Fruit fly (Drosophila melanogaster) whole organism, embryonic: Measurements from ENCODE around the gene nAChRalpha5.
A peak's percentile ranks its signal among the peaks of the same experiment; 100 is the strongest.

Source experiments
- Awh ChIP-seq: fragments of 200-800 bp; sonication (Bioruptor generic); IDR thresholded peaks from 2 replicates; pipeline ENCODE4, ENCODE4 v1.3.6; 2022; ENCODE audit warnings: missing biosample characterization, missing genetic modification characterization
- B-H1 ChIP-seq: fragments of 200-800 bp; sonication (Bioruptor generic); IDR thresholded peaks from 3 replicates; pipeline ENCODE4 v1.3.6; 2022; ENCODE audit warnings: missing biosample characterization, missing genetic modification characterization
- B-H2 ChIP-seq: fragments of 200-800 bp; sonication (Bioruptor generic); optimal IDR thresholded peaks from 2 replicates; lab custom pipeline; 2018; ENCODE audit warnings: missing biosample characterization, mild to moderate bottlenecking, missing genetic modification characterization
- BEAF-32 ChIP-seq: fragments of 200-800 bp; sonication (Bioruptor generic); optimal IDR thresholded peaks from 3 replicates; lab custom pipeline; 2017; ENCODE audit warnings: missing biosample characterization, missing genetic modification characterization, mild to moderate bottlenecking, moderate library complexity, missing genetic modification reagents
- Bdp1 ChIP-seq: fragments of 200-800 bp; sonication (Bioruptor generic); optimal IDR thresholded peaks from 3 replicates; lab custom pipeline; 2016; ENCODE audit warnings: missing biosample characterization, missing genetic modification characterization
- CG10147 ChIP-seq: fragments of 200-800 bp; sonication (Bioruptor generic); optimal IDR thresholded peaks from 2 replicates; lab custom pipeline; 2019; ENCODE audit warnings: missing biosample characterization, mild to moderate bottlenecking, missing genetic modification characterization, moderate library complexity
- CG10543 ChIP-seq: fragments of 200-800 bp; sonication (Bioruptor generic); optimal IDR thresholded peaks from 3 replicates; lab custom pipeline; 2017; ENCODE audit warnings: missing biosample characterization, mild to moderate bottlenecking, missing genetic modification characterization, moderate library complexity
- CG13287 ChIP-seq: fragments of 200-800 bp; sonication (Bioruptor generic); IDR thresholded peaks from 2 replicates; pipeline ENCODE4 v1.3.6; 2022; ENCODE audit warnings: missing biosample characterization, missing genetic modification characterization; ENCODE audit not compliant: partially characterized antibody
- CG15696 ChIP-seq: fragments of 200-800 bp; sonication (Bioruptor generic); optimal IDR thresholded peaks from 2 replicates; lab custom pipeline; 2019; ENCODE audit warnings: missing biosample characterization, mild to moderate bottlenecking, missing genetic modification characterization, moderate library complexity
- CG43689 ChIP-seq: fragments of 200-800 bp; sonication (Bioruptor generic); IDR thresholded peaks from 2 replicates; pipeline ENCODE4 v1.3.6; 2022; ENCODE audit warnings: missing biosample characterization, missing genetic modification characterization
- CG4404 ChIP-seq: fragments of 200-800 bp; sonication (Bioruptor generic); IDR thresholded peaks from 2 replicates; pipeline ENCODE4 v1.3.6; 2022; ENCODE audit warnings: missing biosample characterization, missing genetic modification characterization
- CG5953 ChIP-seq: fragments of 200-800 bp; sonication (Bioruptor generic); IDR thresholded peaks from 2 replicates; pipeline ENCODE4 v1.3.6; 2022; ENCODE audit warnings: missing biosample characterization, missing genetic modification characterization
- CG7928 ChIP-seq: fragments of 200-800 bp; sonication (Bioruptor generic); optimal IDR thresholded peaks from 2 replicates; lab custom pipeline; 2017; ENCODE audit warnings: missing biosample characterization, mild to moderate bottlenecking, missing genetic modification characterization
- CG8388 ChIP-seq: fragments of 200-800 bp; sonication (Bioruptor generic); optimal IDR thresholded peaks from 2 replicates; lab custom pipeline; 2019; ENCODE audit warnings: missing biosample characterization, mild to moderate bottlenecking, missing genetic modification characterization, moderate library complexity
- CoRest ChIP-seq: fragments of 200-800 bp; sonication (Bioruptor generic); optimal IDR thresholded peaks from 3 replicates; lab custom pipeline; 2018; ENCODE audit warnings: missing biosample characterization, mild to moderate bottlenecking, missing genetic modification characterization, moderate library complexity
- D19B ChIP-seq: fragments of 200-800 bp; sonication (Bioruptor generic); optimal IDR thresholded peaks from 2 replicates; lab custom pipeline; 2017; ENCODE audit warnings: missing biosample characterization, mild to moderate bottlenecking, missing genetic modification characterization
- Dad ChIP-seq: fragments of 200-800 bp; sonication (Bioruptor generic); optimal IDR thresholded peaks from 3 replicates; lab custom pipeline; 2016; ENCODE audit warnings: missing biosample characterization, missing genetic modification characterization
- Dp ChIP-seq: fragments of 200-800 bp; sonication (Bioruptor generic); optimal IDR thresholded peaks from 2 replicates; lab custom pipeline; 2018; ENCODE audit warnings: missing biosample characterization, mild to moderate bottlenecking, missing genetic modification characterization, moderate library complexity
- HLH54F ChIP-seq: fragments of 200-800 bp; sonication (Bioruptor generic); optimal IDR thresholded peaks from 3 replicates; lab custom pipeline; 2016; ENCODE audit warnings: missing biosample characterization, missing genetic modification characterization
- Hr39 ChIP-seq: fragments of >200 bp; optimal IDR thresholded peaks from 2 replicates; lab custom pipeline; 2017
- MESR4 ChIP-seq: fragments of 200-800 bp; sonication (Bioruptor generic); optimal IDR thresholded peaks from 2 replicates; lab custom pipeline; 2018; ENCODE audit warnings: missing biosample characterization, mild to moderate bottlenecking, missing genetic modification characterization, moderate library complexity
- Pdp1 ChIP-seq, 2 experiments: fragments of 200-800 bp; sonication (Bioruptor generic); optimal IDR thresholded peaks; 3 replicates each; lab custom pipeline; 2016; ENCODE audit warnings: missing biosample characterization in 2 of 2, missing genetic modification characterization in 2 of 2, mild to moderate bottlenecking in 1 of 2, moderate library complexity in 1 of 2
- Scr ChIP-seq: fragments of 200-800 bp; sonication (Bioruptor generic); IDR thresholded peaks from 2 replicates; pipeline ENCODE4 v1.3.6; 2022; ENCODE audit warnings: missing biosample characterization, missing genetic modification characterization; ENCODE audit not compliant: partially characterized antibody
- Sin3A ChIP-seq: fragments of >200 bp; optimal IDR thresholded peaks from 2 replicates; lab custom pipeline; 2018
- Taf1 ChIP-seq: fragments of 200-800 bp; sonication (Bioruptor generic); IDR thresholded peaks from 2 replicates; pipeline ENCODE4 v1.3.6; 2022; ENCODE audit warnings: missing biosample characterization, missing genetic modification characterization
- bsh ChIP-seq, 2 experiments: fragments of 200-800 bp; sonication (Bioruptor generic); optimal IDR thresholded peaks; 2 replicates each; lab custom pipeline; 2017 to 2018; ENCODE audit warnings: mild to moderate bottlenecking in 2 of 2, missing biosample characterization in 2 of 2, missing genetic modification characterization in 2 of 2, moderate library complexity in 1 of 2
- caup ChIP-seq: fragments of 200-800 bp; sonication (Bioruptor generic); optimal IDR thresholded peaks from 3 replicates; lab custom pipeline; 2017; ENCODE audit warnings: missing biosample characterization, mild to moderate bottlenecking, missing genetic modification characterization, moderate library complexity; ENCODE audit not compliant: severe bottlenecking
- chn ChIP-seq: fragments of 200-800 bp; sonication (Bioruptor generic); optimal IDR thresholded peaks from 2 replicates; lab custom pipeline; 2016; ENCODE audit warnings: missing biosample characterization, missing genetic modification characterization
- dan ChIP-seq: fragments of 200-800 bp; sonication (Bioruptor generic); IDR thresholded peaks from 2 replicates; pipeline ENCODE4 v1.3.6; 2022; ENCODE audit warnings: missing biosample characterization, missing genetic modification characterization
- disco-r ChIP-seq: fragments of 200-800 bp; sonication (Bioruptor generic); optimal IDR thresholded peaks from 2 replicates; lab custom pipeline; 2016; ENCODE audit warnings: missing biosample characterization, missing genetic modification characterization
- ewg ChIP-seq: fragments of 200-800 bp; sonication (Bioruptor generic); optimal IDR thresholded peaks from 3 replicates; lab custom pipeline; 2017; ENCODE audit warnings: mild to moderate bottlenecking, missing biosample characterization, missing genetic modification reagents, missing genetic modification characterization
- gro ChIP-seq: fragments of 200-800 bp; sonication (Bioruptor generic); optimal IDR thresholded peaks from 2 replicates; lab custom pipeline; 2016; ENCODE audit warnings: missing biosample characterization, missing genetic modification characterization
- insv ChIP-seq, 2 experiments: fragments of 200-800 bp; sonication (Bioruptor generic); optimal IDR thresholded peaks; 3 replicates each; lab custom pipeline; 2016 to 2018; ENCODE audit warnings: missing biosample characterization in 2 of 2, missing genetic modification characterization in 2 of 2
- jing ChIP-seq: fragments of 200-800 bp; sonication (Bioruptor generic); optimal IDR thresholded peaks from 2 replicates; lab custom pipeline; 2018; ENCODE audit warnings: missing biosample characterization, mild to moderate bottlenecking, missing genetic modification characterization
- jumu ChIP-seq: fragments of 200-800 bp; sonication (Bioruptor generic); optimal IDR thresholded peaks from 3 replicates; lab custom pipeline; 2016; ENCODE audit warnings: missing biosample characterization, missing genetic modification characterization
- kah ChIP-seq: fragments of 200-800 bp; sonication (Bioruptor generic); optimal IDR thresholded peaks from 2 replicates; lab custom pipeline; 2018; ENCODE audit warnings: missing biosample characterization, mild to moderate bottlenecking, missing genetic modification characterization
- lilli ChIP-seq: fragments of 200-800 bp; sonication (Bioruptor generic); optimal IDR thresholded peaks from 3 replicates; lab custom pipeline; 2016; ENCODE audit warnings: missing biosample characterization, missing genetic modification characterization
- oc ChIP-seq: fragments of 200-800 bp; sonication (Bioruptor generic); optimal IDR thresholded peaks from 2 replicates; lab custom pipeline; 2018; ENCODE audit warnings: missing biosample characterization, mild to moderate bottlenecking, missing genetic modification characterization, moderate library complexity
- repo ChIP-seq: fragments of 200-800 bp; sonication (Bioruptor generic); optimal IDR thresholded peaks from 2 replicates; lab custom pipeline; 2016; ENCODE audit warnings: missing biosample characterization, missing genetic modification characterization
- ro ChIP-seq: fragments of 200-800 bp; sonication (Bioruptor generic); IDR thresholded peaks from 2 replicates; pipeline ENCODE4 v1.3.6; 2022; ENCODE audit warnings: missing biosample characterization, missing genetic modification characterization
- row ChIP-seq: fragments of 200-800 bp; sonication (Bioruptor generic); IDR thresholded peaks from 3 replicates; pipeline ENCODE4 v1.3.6; 2022; ENCODE audit warnings: missing biosample characterization, missing genetic modification characterization
- sc ChIP-seq, 3 experiments: fragments of >200 bp in 2 of 3; fragments of 200-800 bp in 1 of 3; sonication (Bioruptor generic) in 1 of 3; optimal IDR thresholded peaks; 2 replicates in 2 of 3; 3 replicates in 1 of 3; lab custom pipeline; 2017; ENCODE audit warnings: mild to moderate bottlenecking in 1 of 3, missing biosample characterization in 1 of 3, missing genetic modification characterization in 1 of 3, missing genetic modification reagents in 1 of 3
- shn ChIP-seq: fragments of 200-800 bp; sonication (Bioruptor generic); optimal IDR thresholded peaks from 3 replicates; lab custom pipeline; 2016; ENCODE audit warnings: missing biosample characterization, missing genetic modification characterization
- slp2 ChIP-seq: fragments of 200-800 bp; sonication (Bioruptor generic); optimal IDR thresholded peaks from 2 replicates; lab custom pipeline; 2016; ENCODE audit warnings: missing biosample characterization, missing genetic modification characterization
- sr ChIP-seq: fragments of 200-800 bp; sonication (Bioruptor generic); IDR thresholded peaks from 3 replicates; pipeline ENCODE4 v1.3.6; 2022; ENCODE audit warnings: missing biosample characterization, missing genetic modification characterization
- ssp ChIP-seq: fragments of 200-800 bp; sonication (Bioruptor generic); IDR thresholded peaks from 2 replicates; pipeline ENCODE4 v1.3.6; 2022; ENCODE audit warnings: missing biosample characterization, missing genetic modification characterization
- stwl ChIP-seq: fragments of 200-800 bp; sonication (Bioruptor generic); optimal IDR thresholded peaks from 3 replicates; lab custom pipeline; 2018; ENCODE audit warnings: missing biosample characterization, mild to moderate bottlenecking, missing genetic modification characterization, moderate library complexity
- trem ChIP-seq: fragments of 200-800 bp; optimal IDR thresholded peaks from 3 replicates; lab custom pipeline; 2019; ENCODE audit warnings: missing biosample characterization, mild to moderate bottlenecking, missing genetic modification characterization, moderate library complexity
- zfh2 ChIP-seq: fragments of 200-800 bp; sonication (Bioruptor generic); optimal IDR thresholded peaks from 2 replicates; lab custom pipeline; 2016; ENCODE audit warnings: missing biosample characterization, missing genetic modification characterization

The nAChRalpha5 gene

DNA sequence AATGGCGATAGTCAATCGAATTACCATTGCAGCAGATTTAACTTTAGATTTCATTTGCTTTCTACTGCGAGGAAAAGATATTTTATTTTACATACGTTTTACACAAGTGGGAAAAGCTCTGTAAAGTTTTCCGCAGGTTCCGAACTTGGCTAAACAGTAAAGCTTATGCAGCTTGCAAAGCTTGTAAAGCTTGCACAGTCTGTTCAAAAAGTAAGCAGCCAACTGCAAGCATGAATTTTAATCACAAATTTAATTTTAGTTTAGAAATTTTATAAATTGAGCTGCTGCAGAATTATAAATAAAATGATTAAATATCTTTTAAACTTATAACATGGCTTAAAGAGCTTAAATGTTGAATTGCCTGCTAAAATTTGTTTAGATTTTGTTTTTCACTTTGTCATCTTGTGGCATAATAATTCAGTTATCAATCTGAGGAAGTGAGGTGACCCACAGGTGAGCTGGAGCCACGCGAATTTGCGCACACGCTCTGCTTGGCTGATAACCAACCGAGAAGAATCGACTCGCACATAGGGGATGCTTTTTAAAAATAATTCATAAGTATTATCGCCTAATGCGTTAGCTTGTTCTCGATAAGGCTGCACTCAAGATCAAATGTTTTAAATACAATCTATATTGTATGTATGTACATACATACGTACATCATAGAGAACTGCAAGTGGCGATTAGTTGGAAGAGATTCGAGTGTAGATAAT lies 28.2 kb upstream of the nAChRalpha5 start (continued):
- TF ChIP-seq CG7928: no peak
- no peak for TF ChIP-seq ro (GFP tag; lab: Robert Waterston, UW)
- TF ChIP-seq kah (GFP tag; lab: Kevin White, UChicago): no peak
- no peak for TF ChIP-seq jumu (GFP tag; lab: Kevin White, UChicago)
- no peak for TF ChIP-seq Dad (GFP tag; lab: Kevin White, UChicago)
- no peak for TF ChIP-seq trem
- TF ChIP-seq BEAF-32 (GFP tag; lab: Kevin White, UChicago): no peak
- TF ChIP-seq CG10543: no peak
- no peak for TF ChIP-seq HLH54F (GFP tag; lab: Kevin White, UChicago)
- no peak for TF ChIP-seq Hr39 (lab: Kevin White, UChicago)
- TF ChIP-seq disco-r (GFP tag; lab: Kevin White, UChicago): no peak
- no peak for TF ChIP-seq MESR4
- no peak for TF ChIP-seq dan (GFP tag; lab: Robert Waterston, UW)
- peak; percentile 51 for TF ChIP-seq lilli (GFP tag; lab: Kevin White, UChicago)
- TF ChIP-seq jing: no peak
- TF ChIP-seq CG13287 (GFP tag; lab: Robert Waterston, UW): peak; percentile 39; the same call in 1 of the 2 replicates
- TF ChIP-seq Scr (GFP tag; lab: Robert Waterston, UW): peak; percentile 31; the same call in 1 of the 2 replicates
- no peak for TF ChIP-seq CG4404
- peak; percentile 33 for TF ChIP-seq CoRest (tag; lab: Kevin White, UChicago)
- no peak for TF ChIP-seq slp2 (GFP tag; lab: Kevin White, UChicago)
- TF ChIP-seq insv (GFP tag; optimal IDR thresholded peaks at IDR 0.05; lab: Kevin White, UChicago): no peak
- TF ChIP-seq CG43689 (GFP tag; lab: Robert Waterston, UW): peak; percentile 17; the same call in 1 of the 2 replicates
- no peak for TF ChIP-seq Dp (GFP tag; lab: Kevin White, UChicago)
- no peak for TF ChIP-seq ewg
- no peak for TF ChIP-seq oc (tag; lab: Kevin White, UChicago)
- no peak for TF ChIP-seq Sin3A (lab: Kevin White, UChicago)
- TF ChIP-seq B-H2: no peak
- peak; percentile 33 for TF ChIP-seq gro (GFP tag; lab: Kevin White, UChicago)
- TF ChIP-seq CG15696 (tag; lab: Kevin White, UChicago): no peak
- peak in 1 of 2 experiments; percentile 50 for TF ChIP-seq bsh (GFP tag; optimal IDR thresholded peaks at IDR 0.05; lab: Kevin White, UChicago)
- peak; percentile 8 for TF ChIP-seq CG10147 (GFP tag; lab: Kevin White, UChicago)
- TF ChIP-seq caup: no peak
- no peak for TF ChIP-seq chn (GFP tag; lab: Kevin White, UChicago)
- no peak for TF ChIP-seq Taf1 (GFP tag; lab: Robert Waterston, UW)
- TF ChIP-seq shn (GFP tag; lab: Kevin White, UChicago): no peak
- TF ChIP-seq Bdp1 (GFP tag; lab: Kevin White, UChicago): no peak
- no peak for TF ChIP-seq sr (GFP tag; lab: Robert Waterston, UW)
- peak; percentile 100 for TF ChIP-seq CG8388 (GFP tag; lab: Kevin White, UChicago)
- no peak for TF ChIP-seq stwl (tag; lab: Kevin White, UChicago)
- TF ChIP-seq sc (optimal IDR thresholded peaks at IDR 0.05; lab: Kevin White, UChicago): no peak
- no peak for TF ChIP-seq sc (GFP tag; optimal IDR thresholded peaks at IDR 0.05; lab: Kevin White, UChicago)
- 0 out of 2 replicates have a peak, but pooled peaks have one; percentile 22 for TF ChIP-seq Awh (GFP tag; lab: Robert Waterston, UW)
- TF ChIP-seq CG5953 (GFP tag; lab: Robert Waterston, UW): no peak
- TF ChIP-seq ssp (GFP tag; lab: Robert Waterston, UW): no peak
- peak in 1 of 2 experiments; percentile 56 for TF ChIP-seq Pdp1 (GFP tag; optimal IDR thresholded peaks at IDR 0.05; lab: Kevin White, UChicago)
- peak; percentile 19; the same call in 1 of the 3 replicates for TF ChIP-seq B-H1 (GFP tag; lab: Robert Waterston, UW)
- TF ChIP-seq D19B: no peak
- TF ChIP-seq row: peak; percentile 93
- TF ChIP-seq repo (GFP tag; lab: Kevin White, UChicago): no peak
- TF ChIP-seq zfh2: no peak
